Worm (Caenorhabditis elegans): ENCODE data around the gene unc-104.

The unc-104 gene

ce11 chrII:7037659-7038342, 43.0 kb downstream of the unc-104 start, which contains the start of gene cin-4:
Gene cin-4, plus strand, starts transcription at chrII:7038292.
- no peak for TF ChIP-seq unc-55 (GFP tag; optimal IDR thresholded peaks at IDR 0.05)
- TF ChIP-seq pag-3 (tag; optimal IDR thresholded peaks at IDR 0.05; ENCODE audit: borderline replicate concordance) = no peak
- TF ChIP-seq ztf-16 (tag; optimal IDR thresholded peaks at IDR 0.05) = no peak
- TF ChIP-seq gmeb-2 (tag; optimal IDR thresholded peaks at IDR 0.05) = no peak
- TF ChIP-seq zip-5 (tag; optimal IDR thresholded peaks at IDR 0.05) = no peak
- TF ChIP-seq ceh-22 (tag; optimal IDR thresholded peaks at IDR 0.05) = no peak
- TF ChIP-seq odd-2 (tag; optimal IDR thresholded peaks at IDR 0.05) = no peak

- TF ChIP-seq pat-9 (tag; optimal IDR thresholded peaks at IDR 0.05) (no peak), lin-11 (tag; optimal IDR thresholded peaks at IDR 0.05) (no peak), ceh-18 (tag; optimal IDR thresholded peaks at IDR 0.05) (no peak), tbx-2 (tag; optimal IDR thresholded peaks at IDR 0.05) (no peak), fkh-10 (GFP tag; optimal IDR thresholded peaks at IDR 0.05) (no peak), hlh-30 (tag; optimal IDR thresholded peaks at IDR 0.05; ENCODE audit: insufficient read depth) (no peak), ets-4 (tag; optimal IDR thresholded peaks at IDR 0.05) (no peak), ceh-6 (GFP tag; optimal IDR thresholded peaks at IDR 0.05) (no peak), ama-1 (optimal IDR thresholded peaks at IDR 0.05) (no peak)
Observed at ce11 chrII:7049470-7049869, 54.7 kb downstream of the unc-104 start.

ce11 chrII:7050021-7050722, 55.4 kb downstream of the unc-104 start, which contains the start of the genes tcer-1 and ZK1127.5:
Gene tcer-1, minus strand, starts transcription at chrII:7050071.
Gene ZK1127.5, plus strand, starts transcription at chrII:7050672.
- TF ChIP-seq ceh-30 (tag; optimal IDR thresholded peaks at IDR 0.05) (peak; percentile 18), ceh-22 (tag; optimal IDR thresholded peaks at IDR 0.05) (no peak), nfya-1 (tag; optimal IDR thresholded peaks at IDR 0.05) (peak; percentile 46), unc-42 (tag; optimal IDR thresholded peaks at IDR 0.05) (peak; percentile 15), fkh-6 (tag; optimal IDR thresholded peaks at IDR 0.05) (no peak), ceh-31 (tag; optimal IDR thresholded peaks at IDR 0.05) (peak; percentile 40), K09A11.1 (tag; optimal IDR thresholded peaks at IDR 0.05; ENCODE audit: insufficient read depth) (no peak), tbx-2 (tag; optimal IDR thresholded peaks at IDR 0.05) (peak; percentile 22)

- no peak for TF ChIP-seq tbx-2 (tag; optimal IDR thresholded peaks at IDR 0.05)
- no peak for TF ChIP-seq dve-1 (tag; optimal IDR thresholded peaks at IDR 0.05)
- no peak for TF ChIP-seq nfya-1 (tag; optimal IDR thresholded peaks at IDR 0.05)
- no peak for TF ChIP-seq unc-3 (GFP tag; conservative IDR thresholded peaks at IDR 0.05)
- TF ChIP-seq unc-3 (tag; optimal IDR thresholded peaks at IDR 0.05) = no peak
Observed at ce11 chrII:7051778-7052177, 57.0 kb downstream of the unc-104 start, which contains the start of gene ZK1127.12. Gene ZK1127.12, plus strand, starts transcription at chrII:7052078.

- no peak for TF ChIP-seq K09A11.1 (tag; optimal IDR thresholded peaks at IDR 0.05; ENCODE audit: insufficient read depth)
- TF ChIP-seq C38D4.7 (GFP tag; optimal IDR thresholded peaks at IDR 0.05) = no peak
- TF ChIP-seq sdc-2 (tag; optimal IDR thresholded peaks at IDR 0.05) = no peak
- TF ChIP-seq fkh-6 (tag; optimal IDR thresholded peaks at IDR 0.05) = no peak
- no peak for TF ChIP-seq ets-4 (tag; optimal IDR thresholded peaks at IDR 0.05)
- no peak for TF ChIP-seq ceh-14 (tag; optimal IDR thresholded peaks at IDR 0.05)
- no peak for TF ChIP-seq pha-4 (tag; optimal IDR thresholded peaks at IDR 0.05)
- TF ChIP-seq pat-9 (tag; optimal IDR thresholded peaks at IDR 0.05) = no peak
- TF ChIP-seq elt-4 (tag; optimal IDR thresholded peaks at IDR 0.05) = no peak
- no peak for TF ChIP-seq lim-6 (tag; optimal IDR thresholded peaks at IDR 0.05)
- no peak for TF ChIP-seq ama-1 (optimal IDR thresholded peaks at IDR 0.05)
- no peak for TF ChIP-seq nhr-11 (tag; optimal IDR thresholded peaks at IDR 0.05)
- TF ChIP-seq ceh-9 (tag; optimal IDR thresholded peaks at IDR 0.05) = no peak
- no peak for TF ChIP-seq unc-3 (GFP tag; conservative IDR thresholded peaks at IDR 0.05)
- TF ChIP-seq unc-3 (tag; optimal IDR thresholded peaks at IDR 0.05) = no peak
- no peak for TF ChIP-seq madf-2 (tag; optimal IDR thresholded peaks at IDR 0.05)
- TF ChIP-seq ceh-45 (GFP tag; IDR thresholded peaks at IDR 0.05) = no peak
- TF ChIP-seq ceh-2 (tag; optimal IDR thresholded peaks at IDR 0.05) = no peak
Observed at ce11 chrII:7053001-7053400, 58.2 kb downstream of the unc-104 start, which contains the start of gene ZK1127.13. Gene ZK1127.13, plus strand, starts transcription at chrII:7053301.

Measured in whole organism, late embryonic.